Worm (Caenorhabditis elegans): ENCODE measurements around the gene gpcp-1.

gpcp-1 gene

ce11 chrX:3114306-3115133, 4.1 kb upstream of the gpcp-1 start, which contains the start of gene gpd-2:
gpd-2 (minus strand) TSS chrX:3114689.
- no peak for TF ChIP-seq mep-1 (tag; optimal IDR thresholded peaks at IDR 0.05)

- TF ChIP-seq cnd-1 (tag; optimal IDR thresholded peaks at IDR 0.05) (no peak), mab-5 (tag; optimal IDR thresholded peaks at IDR 0.05) (no peak), ceh-83 (GFP tag; optimal IDR thresholded peaks at IDR 0.05) (no peak)
Measured at ce11 chrX:3112946-3113427, 2.6 kb upstream of the gpcp-1 start, which contains the start of gene gpd-3. gpd-3 (minus strand) TSS chrX:3113341.

- TF ChIP-seq hlh-1 (tag; optimal IDR thresholded peaks at IDR 0.05) (peak; percentile 17), tbx-8 (GFP tag; optimal IDR thresholded peaks at IDR 0.05) (no peak), unc-120 (tag; optimal IDR thresholded peaks at IDR 0.05; ENCODE audit: poor library complexity, severe bottlenecking) (no peak), nhr-28 (tag; optimal IDR thresholded peaks at IDR 0.05) (no peak), lin-13 (tag; optimal IDR thresholded peaks at IDR 0.05) (no peak), elt-3 (tag; optimal IDR thresholded peaks at IDR 0.05) (no peak), pha-4 (tag; optimal IDR thresholded peaks at IDR 0.05) (peak; percentile 65), flh-1 (GFP tag; optimal IDR thresholded peaks at IDR 0.05) (no peak), mls-2 (tag; optimal IDR thresholded peaks at IDR 0.05) (no peak), ceh-83 (GFP tag; optimal IDR thresholded peaks at IDR 0.05) (no peak), ceh-39 (tag; optimal IDR thresholded peaks at IDR 0.05) (no peak), sem-2 (GFP tag; optimal IDR thresholded peaks at IDR 0.05) (no peak), M03D4.4 (tag; optimal IDR thresholded peaks at IDR 0.05) (no peak), drap-1 (GFP tag; optimal IDR thresholded peaks at IDR 0.05) (no peak), mep-1 (tag; optimal IDR thresholded peaks at IDR 0.05) (no peak), cnd-1 (tag; optimal IDR thresholded peaks at IDR 0.05) (no peak), nhr-237 (tag; optimal IDR thresholded peaks at IDR 0.05) (no peak), nhr-2 (tag; optimal IDR thresholded peaks at IDR 0.05) (no peak), elt-1 (tag; optimal IDR thresholded peaks at IDR 0.05; ENCODE audit: borderline replicate concordance, insufficient read depth) (no peak), bed-3 (GFP tag; optimal IDR thresholded peaks at IDR 0.05) (no peak), lsy-2 (tag; optimal IDR thresholded peaks at IDR 0.05) (no peak), ceh-43 (GFP tag; optimal IDR thresholded peaks at IDR 0.05) (no peak), mab-5 (tag; optimal IDR thresholded peaks at IDR 0.05) (no peak), blmp-1 (tag; optimal IDR thresholded peaks at IDR 0.05) (no peak), ztf-11 (tag; optimal IDR thresholded peaks at IDR 0.05) (no peak), lin-32 (GFP tag; optimal IDR thresholded peaks at IDR 0.05) (no peak), ces-1 (GFP tag; optimal IDR thresholded peaks at IDR 0.05) (peak; percentile 65), unc-62 (GFP tag; optimal IDR thresholded peaks at IDR 0.05) (peak; percentile 55), nhr-76 (tag; optimal IDR thresholded peaks at IDR 0.05) (no peak), unc-39 (tag; optimal IDR thresholded peaks at IDR 0.05) (no peak), snpc-4 (tag; optimal IDR thresholded peaks at IDR 0.05) (no peak), zip-8 (tag; optimal IDR thresholded peaks at IDR 0.05) (no peak)
Measured at ce11 chrX:3111687-3112086, 1.3 kb upstream of the gpcp-1 start.

- no peak for TF ChIP-seq unc-120 (tag; optimal IDR thresholded peaks at IDR 0.05; ENCODE audit: poor library complexity, severe bottlenecking)
- TF ChIP-seq ces-1 (GFP tag; optimal IDR thresholded peaks at IDR 0.05): peak; percentile 48
- TF ChIP-seq nhr-2 (tag; optimal IDR thresholded peaks at IDR 0.05): no peak
- TF ChIP-seq mep-1 (tag; optimal IDR thresholded peaks at IDR 0.05): no peak
- no peak for TF ChIP-seq ceh-83 (GFP tag; optimal IDR thresholded peaks at IDR 0.05)
- TF ChIP-seq ceh-39 (tag; optimal IDR thresholded peaks at IDR 0.05): no peak
- TF ChIP-seq lsy-2 (tag; optimal IDR thresholded peaks at IDR 0.05): no peak
Measured at ce11 chrX:3111066-3111465, 638 bp upstream of the gpcp-1 start.

ce11 chrX:3108603-3109002, 1.8 kb downstream of the gpcp-1 start:
- TF ChIP-seq zip-8 (tag; optimal IDR thresholded peaks at IDR 0.05) (no peak), ham-2 (GFP tag; optimal IDR thresholded peaks at IDR 0.05) (no peak), hlh-1 (tag; optimal IDR thresholded peaks at IDR 0.05) (peak; percentile 45)

Data from whole organism, mixed stage, embryonic.